Worm (Caenorhabditis elegans): ENCODE measurements around the gene F22E5.22.
"Not testable (repeated sequence)": the region's sequence is repeated elsewhere in the genome, so short reads cannot be mapped to it uniquely, and the experiment has no call there.

F22E5.22 gene

ce11 chrII:2686985-2687675 lies 21.4 kb downstream of the F22E5.22 start, which contains the start of the genes sup-9 and nspf-1:
Gene sup-9, minus strand, starts transcription at chrII:2687027.
Gene nspf-1, plus strand, starts transcription at chrII:2687625.
- TF ChIP-seq T22C8.4 (GFP tag; IDR thresholded peaks at IDR 0.05), result no peak
- TF ChIP-seq med-1 (GFP tag; optimal IDR thresholded peaks at IDR 0.05; ENCODE audit: insufficient read depth), result no peak
- TF ChIP-seq cog-1 (tag; optimal IDR thresholded peaks at IDR 0.05), result no peak
- TF ChIP-seq ztf-23 (GFP tag; IDR thresholded peaks at IDR 0.05), result no peak
- TF ChIP-seq flt-1 (GFP tag; IDR thresholded peaks at IDR 0.05), result no peak
- TF ChIP-seq tab-1 (GFP tag; IDR thresholded peaks at IDR 0.05), result no peak
- TF ChIP-seq klf-2 (GFP tag; conservative IDR thresholded peaks at IDR 0.05), result no peak
- no peak for TF ChIP-seq ztf-29 (GFP tag; IDR thresholded peaks at IDR 0.05)
- TF ChIP-seq ref-1 (GFP tag; conservative IDR thresholded peaks at IDR 0.05), result no peak

DNA sequence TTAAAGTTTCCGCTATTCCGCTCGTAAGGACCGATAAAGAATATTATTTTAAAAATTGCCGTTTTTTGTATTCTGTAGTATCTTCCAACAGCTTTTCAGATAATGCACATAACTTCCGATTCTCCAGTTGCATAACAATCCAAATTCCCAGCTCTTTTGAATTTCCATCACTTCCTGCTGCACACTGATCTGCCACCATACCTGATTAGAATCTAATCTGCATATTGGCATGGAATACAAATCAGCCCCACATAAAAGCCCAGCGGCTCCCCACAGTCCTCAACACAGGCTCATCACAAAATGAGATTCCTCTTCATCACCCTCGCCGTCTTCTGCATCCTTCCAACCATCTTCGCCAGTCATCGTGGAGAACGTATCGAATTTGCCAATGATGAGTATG lies 22.9 kb downstream of the F22E5.22 start, which contains the start of gene nspf-2:
nspf-2 (plus strand) TSS at position 301 of the 400 bp plus-strand sequence.
- TF ChIP-seq ztf-29, flt-1, tab-1 (GFP tag; IDR thresholded peaks at IDR 0.05): not testable (repeated sequence)

- no peak for TF ChIP-seq med-1 (GFP tag; optimal IDR thresholded peaks at IDR 0.05; ENCODE audit: insufficient read depth)
- no peak for TF ChIP-seq tab-1 (GFP tag; IDR thresholded peaks at IDR 0.05)
- no peak for TF ChIP-seq klf-2 (GFP tag; conservative IDR thresholded peaks at IDR 0.05)
- no peak for TF ChIP-seq T22C8.4 (GFP tag; IDR thresholded peaks at IDR 0.05)
- TF ChIP-seq ref-1 (GFP tag; conservative IDR thresholded peaks at IDR 0.05), result no peak
- no peak for TF ChIP-seq ztf-29 (GFP tag; IDR thresholded peaks at IDR 0.05)
- no peak for TF ChIP-seq ztf-23 (GFP tag; IDR thresholded peaks at IDR 0.05)
- no peak for TF ChIP-seq cog-1 (tag; optimal IDR thresholded peaks at IDR 0.05)
- no peak for TF ChIP-seq flt-1 (GFP tag; IDR thresholded peaks at IDR 0.05)
Observed at ce11 chrII:2690080-2690479, 24.4 kb downstream of the F22E5.22 start, which contains the start of gene nspf-3. Gene nspf-3, minus strand, starts transcription at chrII:2690180.

- no peak for TF ChIP-seq ztf-23 (GFP tag; IDR thresholded peaks at IDR 0.05)
- TF ChIP-seq ztf-29 (GFP tag; IDR thresholded peaks at IDR 0.05), result no peak
- TF ChIP-seq ref-1 (GFP tag; conservative IDR thresholded peaks at IDR 0.05), result no peak
- no peak for TF ChIP-seq T22C8.4 (GFP tag; IDR thresholded peaks at IDR 0.05)
- TF ChIP-seq flt-1 (GFP tag; IDR thresholded peaks at IDR 0.05), result no peak
- no peak for TF ChIP-seq klf-2 (GFP tag; conservative IDR thresholded peaks at IDR 0.05)
- TF ChIP-seq med-1 (GFP tag; optimal IDR thresholded peaks at IDR 0.05; ENCODE audit: insufficient read depth), result no peak
- TF ChIP-seq tab-1 (GFP tag; IDR thresholded peaks at IDR 0.05), result no peak
- TF ChIP-seq cog-1 (tag; optimal IDR thresholded peaks at IDR 0.05), result no peak
Observed at ce11 chrII:2692476-2692875, 26.8 kb downstream of the F22E5.22 start, which contains the start of gene set-11. Gene set-11, minus strand, starts transcription at chrII:2692576.

- TF ChIP-seq med-1 (GFP tag; optimal IDR thresholded peaks at IDR 0.05; ENCODE audit: insufficient read depth), result no peak
- no peak for TF ChIP-seq ztf-23 (GFP tag; IDR thresholded peaks at IDR 0.05)
- no peak for TF ChIP-seq ref-1 (GFP tag; conservative IDR thresholded peaks at IDR 0.05)
- no peak for TF ChIP-seq klf-2 (GFP tag; conservative IDR thresholded peaks at IDR 0.05)
- TF ChIP-seq flt-1 (GFP tag; IDR thresholded peaks at IDR 0.05), result no peak
- TF ChIP-seq ztf-29 (GFP tag; IDR thresholded peaks at IDR 0.05), result no peak
- TF ChIP-seq T22C8.4 (GFP tag; IDR thresholded peaks at IDR 0.05), result no peak
Observed at ce11 chrII:2695079-2695478, 29.4 kb downstream of the F22E5.22 start.

DNA sequence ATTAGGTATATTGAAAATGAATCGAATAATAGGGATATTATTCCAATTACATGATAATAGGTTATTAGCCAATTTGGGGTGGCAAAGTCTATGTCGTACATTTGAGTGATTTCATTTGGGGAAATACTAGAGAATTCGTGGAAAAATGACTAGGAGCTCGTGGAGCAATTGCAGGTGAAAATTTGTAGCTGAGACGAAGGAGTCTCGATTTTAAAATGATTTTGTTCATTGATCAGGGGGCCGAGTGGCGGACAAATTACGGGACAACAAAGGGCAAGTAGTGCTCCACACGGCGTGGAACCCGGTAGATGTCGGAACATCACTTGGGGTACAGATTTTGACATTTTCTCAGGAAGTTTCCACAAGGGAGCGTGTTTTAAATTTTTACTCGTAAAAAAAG lies 32.7 kb downstream of the F22E5.22 start, which contains the start of gene sri-62:
sri-62 (minus strand) TSS at position 101 of the 400 bp plus-strand sequence.
- TF ChIP-seq T22C8.4 (GFP tag; IDR thresholded peaks at IDR 0.05), result no peak
- TF ChIP-seq klf-2 (GFP tag; conservative IDR thresholded peaks at IDR 0.05), result no peak
- no peak for TF ChIP-seq med-1 (GFP tag; optimal IDR thresholded peaks at IDR 0.05; ENCODE audit: insufficient read depth)
- no peak for TF ChIP-seq flt-1 (GFP tag; IDR thresholded peaks at IDR 0.05)
- no peak for TF ChIP-seq ztf-29 (GFP tag; IDR thresholded peaks at IDR 0.05)
- no peak for TF ChIP-seq ztf-23 (GFP tag; IDR thresholded peaks at IDR 0.05)
- TF ChIP-seq ref-1 (GFP tag; conservative IDR thresholded peaks at IDR 0.05), result no peak
- no peak for TF ChIP-seq cog-1 (tag; optimal IDR thresholded peaks at IDR 0.05)
- TF ChIP-seq tab-1 (GFP tag; IDR thresholded peaks at IDR 0.05), result no peak

DNA sequence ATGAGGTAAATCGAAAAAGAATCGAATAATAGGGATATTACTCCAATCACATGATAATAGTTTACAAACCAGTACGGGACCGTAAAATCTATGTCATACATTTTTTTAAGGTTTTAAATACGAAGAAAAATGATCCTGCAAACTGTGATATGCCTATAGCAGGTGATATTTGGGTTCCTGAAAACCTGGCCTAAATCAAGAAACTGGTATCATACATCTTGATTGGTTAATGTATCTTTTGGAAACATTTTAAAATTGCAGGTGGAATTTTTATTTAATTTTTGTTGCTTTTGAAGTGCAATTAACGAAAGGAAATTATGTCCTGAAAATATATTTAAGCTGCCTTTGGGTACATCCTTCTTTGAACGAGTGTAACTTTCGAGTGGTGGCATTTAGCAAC lies 34.5 kb downstream of the F22E5.22 start, which contains the start of gene sri-61:
sri-61 (minus strand) TSS at position 101 of the 400 bp plus-strand sequence.
- TF ChIP-seq ztf-23 (GFP tag; IDR thresholded peaks at IDR 0.05), result no peak
- no peak for TF ChIP-seq med-1 (GFP tag; optimal IDR thresholded peaks at IDR 0.05; ENCODE audit: insufficient read depth)
- TF ChIP-seq ztf-29 (GFP tag; IDR thresholded peaks at IDR 0.05), result no peak
- TF ChIP-seq ref-1 (GFP tag; conservative IDR thresholded peaks at IDR 0.05), result no peak
- TF ChIP-seq cog-1 (tag; optimal IDR thresholded peaks at IDR 0.05), result no peak
- TF ChIP-seq klf-2 (GFP tag; conservative IDR thresholded peaks at IDR 0.05), result no peak
- TF ChIP-seq flt-1 (GFP tag; IDR thresholded peaks at IDR 0.05), result no peak
- no peak for TF ChIP-seq T22C8.4 (GFP tag; IDR thresholded peaks at IDR 0.05)
- no peak for TF ChIP-seq tab-1 (GFP tag; IDR thresholded peaks at IDR 0.05)

DNA sequence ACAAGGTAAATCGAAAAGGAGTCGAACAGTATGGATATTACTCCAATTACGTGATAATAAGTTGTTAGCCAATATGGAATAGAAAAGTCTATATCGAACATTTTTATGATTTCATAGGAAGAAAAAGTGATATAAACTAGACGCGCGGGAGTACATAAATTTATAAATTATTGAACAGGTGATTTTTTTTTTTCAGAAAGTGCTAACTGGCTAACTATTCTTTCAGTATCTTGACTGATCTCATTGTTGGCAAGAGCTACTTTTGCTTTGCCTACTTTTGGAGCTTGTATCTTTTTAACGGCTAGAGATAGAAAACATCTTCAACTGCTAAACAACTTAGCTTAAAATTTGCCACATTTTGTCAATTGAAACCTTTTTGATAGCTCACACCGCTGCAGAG lies 37.1 kb downstream of the F22E5.22 start, which contains the start of gene sri-60:
sri-60 (minus strand) TSS at position 101 of the 400 bp plus-strand sequence.
- TF ChIP-seq T22C8.4 (GFP tag; IDR thresholded peaks at IDR 0.05) (no peak), ref-1 (GFP tag; conservative IDR thresholded peaks at IDR 0.05) (no peak), flt-1 (GFP tag; IDR thresholded peaks at IDR 0.05) (no peak), tab-1 (GFP tag; IDR thresholded peaks at IDR 0.05) (no peak), ztf-23 (GFP tag; IDR thresholded peaks at IDR 0.05) (no peak), med-1 (GFP tag; optimal IDR thresholded peaks at IDR 0.05; ENCODE audit: insufficient read depth) (no peak), klf-2 (GFP tag; conservative IDR thresholded peaks at IDR 0.05) (no peak), ztf-29 (GFP tag; IDR thresholded peaks at IDR 0.05) (no peak), cog-1 (tag; optimal IDR thresholded peaks at IDR 0.05) (no peak)

- TF ChIP-seq tab-1 (GFP tag; IDR thresholded peaks at IDR 0.05) (no peak), T22C8.4 (GFP tag; IDR thresholded peaks at IDR 0.05) (no peak), ztf-29 (GFP tag; IDR thresholded peaks at IDR 0.05) (no peak), flt-1 (GFP tag; IDR thresholded peaks at IDR 0.05) (no peak), ztf-23 (GFP tag; IDR thresholded peaks at IDR 0.05) (no peak)
Observed at ce11 chrII:2705200-2705599, 39.5 kb downstream of the F22E5.22 start, which contains the start of gene srh-128. Gene srh-128, minus strand, starts transcription at chrII:2705300.

Measured in whole organism, midembryonic.